Fruit fly (Drosophila melanogaster) whole organism, wandering third instar larva: ENCODE results near the gene galla-2.

Experiments used
- Abd-B ChIP-seq: fragments of >200 bp; optimal IDR thresholded peaks from 2 replicates; lab custom pipeline; 2017; ENCODE audit warnings: missing biosample characterization, missing genetic modification characterization
- CG32264 ChIP-seq: fragments of 200-800 bp; sonication (Bioruptor generic); optimal IDR thresholded peaks from 2 replicates; lab custom pipeline; 2016; ENCODE audit warnings: missing biosample characterization, missing genetic modification characterization
- CG9705 ChIP-seq: fragments of 200-800 bp; sonication (Bioruptor generic); optimal IDR thresholded peaks from 2 replicates; lab custom pipeline; 2018; ENCODE audit warnings: missing biosample characterization, mild to moderate bottlenecking, missing genetic modification characterization
- CrebA ChIP-seq: fragments of 200-800 bp; sonication (Bioruptor generic); optimal IDR thresholded peaks from 2 replicates; lab custom pipeline; 2016; ENCODE audit warnings: missing biosample characterization, mild to moderate bottlenecking, missing genetic modification characterization, borderline replicate concordance
- Dfd ChIP-seq: fragments of >200 bp; optimal IDR thresholded peaks from 2 replicates; lab custom pipeline; 2017; ENCODE audit warnings: missing biosample characterization, missing genetic modification characterization
- Dif ChIP-seq: fragments of 200-275, 200-300 bp; sonication (Bioruptor generic); optimal IDR thresholded peaks from 2 replicates; lab custom pipeline; 2018; ENCODE audit warnings: missing biosample characterization, missing genetic modification characterization; ENCODE audit not compliant: partially characterized antibody
- GATAd ChIP-seq: sonication (Bioruptor generic); optimal IDR thresholded peaks from 2 replicates; lab custom pipeline; 2016; ENCODE audit warnings: missing biosample characterization, missing genetic modification characterization
- HLH106 ChIP-seq: fragments of 200-800 bp; optimal IDR thresholded peaks from 3 replicates; lab custom pipeline; 2019; ENCODE audit warnings: missing biosample characterization, mild to moderate bottlenecking, missing genetic modification characterization, moderate library complexity
- Hnf4 ChIP-seq: fragments of 200-800 bp; sonication (Bioruptor generic); optimal IDR thresholded peaks from 2 replicates; lab custom pipeline; 2016; ENCODE audit warnings: missing biosample characterization, mild to moderate bottlenecking, missing genetic modification characterization
- Hr78 ChIP-seq: fragments of >200 bp; optimal IDR thresholded peaks from 2 replicates; lab custom pipeline; 2017; ENCODE audit warnings: missing biosample characterization, missing genetic modification characterization
- Hr83 ChIP-seq: fragments of 200-300 bp; sonication (Bioruptor generic); optimal IDR thresholded peaks from 2 replicates; lab custom pipeline; 2016; ENCODE audit warnings: missing biosample characterization, mild to moderate bottlenecking, missing genetic modification characterization, moderate library complexity; ENCODE audit not compliant: poor library complexity, severe bottlenecking
- Jra ChIP-seq: sonication (Bioruptor generic); optimal IDR thresholded peaks from 2 replicates; lab custom pipeline; 2016; ENCODE audit warnings: missing biosample characterization, missing genetic modification characterization
- Mio ChIP-seq: sonication (Bioruptor generic); optimal IDR thresholded peaks from 2 replicates; lab custom pipeline; 2016; ENCODE audit warnings: missing biosample characterization, missing genetic modification characterization
- Myc ChIP-seq: fragments of >200 bp; optimal IDR thresholded peaks from 2 replicates; lab custom pipeline; 2017
- N ChIP-seq: fragments of >200 bp; optimal IDR thresholded peaks from 2 replicates; lab custom pipeline; 2018; ENCODE audit warnings: missing biosample characterization, missing external identifiers, missing genetic modification characterization
- OdsH ChIP-seq: fragments of 200-800 bp; sonication (Bioruptor generic); optimal IDR thresholded peaks from 2 replicates; lab custom pipeline; 2016; ENCODE audit warnings: missing biosample characterization, mild to moderate bottlenecking, missing genetic modification characterization
- Rel ChIP-seq, 2 experiments: fragments of 200-800 bp; sonication (Bioruptor generic) in 1 of 2; optimal IDR thresholded peaks; 2 replicates in 1 of 2; 3 replicates in 1 of 2; lab custom pipeline; 2016 to 2019; ENCODE audit warnings: mild to moderate bottlenecking in 2 of 2, missing biosample characterization in 2 of 2, missing genetic modification characterization in 2 of 2, moderate library complexity in 1 of 2
- Sp1 ChIP-seq: fragments of 200-800 bp; sonication (Bioruptor generic); optimal IDR thresholded peaks from 3 replicates; lab custom pipeline; 2019; ENCODE audit warnings: missing biosample characterization, mild to moderate bottlenecking, missing genetic modification characterization, moderate library complexity
- Vsx2 ChIP-seq: fragments of 200-300, 225-300 bp; sonication (Bioruptor generic); optimal IDR thresholded peaks from 2 replicates; lab custom pipeline; 2018; ENCODE audit warnings: missing biosample characterization, missing genetic modification characterization; ENCODE audit not compliant: partially characterized antibody
- br ChIP-seq: fragments of 200-800 bp; sonication (Bioruptor generic); optimal IDR thresholded peaks from 2 replicates; lab custom pipeline; 2016; ENCODE audit warnings: missing biosample characterization, missing genetic modification characterization
- brk ChIP-seq: fragments of 200-800 bp; sonication (Bioruptor generic); optimal IDR thresholded peaks from 2 replicates; lab custom pipeline; 2016; ENCODE audit warnings: missing biosample characterization, mild to moderate bottlenecking, missing genetic modification characterization
- dl ChIP-seq, 2 experiments: fragments of 175-275, 200-275 bp in 1 of 2; fragments of 200-275 bp in 1 of 2; sonication (Bioruptor generic); optimal IDR thresholded peaks; lab custom pipeline; 2018; ENCODE audit warnings: mild to moderate bottlenecking in 2 of 2, missing biosample characterization in 2 of 2, missing genetic modification characterization in 2 of 2, moderate library complexity in 2 of 2; ENCODE audit not compliant: partially characterized antibody in 2 of 2, insufficient read depth in 1 of 2
- dmrt93B ChIP-seq: fragments of 200-800 bp; sonication (Bioruptor generic); optimal IDR thresholded peaks from 2 replicates; lab custom pipeline; 2018; ENCODE audit warnings: missing biosample characterization, mild to moderate bottlenecking, missing genetic modification characterization
- dsf ChIP-seq: sonication (Bioruptor generic); optimal IDR thresholded peaks from 2 replicates; lab custom pipeline; 2016; ENCODE audit warnings: missing biosample characterization, missing genetic modification characterization, borderline replicate concordance
- ey ChIP-seq: fragments of 200-800 bp; sonication (Bioruptor generic); optimal IDR thresholded peaks from 2 replicates; lab custom pipeline; 2016; ENCODE audit warnings: missing biosample characterization, missing genetic modification characterization
- foxo ChIP-seq, 2 experiments: fragments of 200-800 bp; sonication (Bioruptor generic); optimal IDR thresholded peaks; 2 replicates in 1 of 2; 3 replicates in 1 of 2; lab custom pipeline; 2016 to 2017; ENCODE audit warnings: missing biosample characterization in 2 of 2, missing genetic modification characterization in 2 of 2
- fru ChIP-seq: fragments of 200-800 bp; sonication (Bioruptor generic); optimal IDR thresholded peaks from 3 replicates; lab custom pipeline; 2016; ENCODE audit warnings: missing biosample characterization, mild to moderate bottlenecking, missing genetic modification characterization
- h ChIP-seq: fragments of 200-800 bp; sonication (Bioruptor generic); optimal IDR thresholded peaks from 3 replicates; lab custom pipeline; 2016; ENCODE audit warnings: missing biosample characterization, mild to moderate bottlenecking, missing genetic modification characterization
- jim ChIP-seq: fragments of 175-275, 200-325 bp; sonication (Bioruptor generic); optimal IDR thresholded peaks from 2 replicates; lab custom pipeline; 2016; ENCODE audit warnings: missing biosample characterization, mild to moderate bottlenecking, missing genetic modification characterization
- lola ChIP-seq: fragments of >200 bp; optimal IDR thresholded peaks from 2 replicates; lab custom pipeline; 2017; ENCODE audit warnings: missing biosample characterization, missing genetic modification characterization
- pan ChIP-seq: fragments of >200 bp; optimal IDR thresholded peaks from 2 replicates; lab custom pipeline; 2017
- psq ChIP-seq: fragments of 200-800 bp; sonication (Bioruptor generic); optimal IDR thresholded peaks from 3 replicates; lab custom pipeline; 2017; ENCODE audit warnings: missing biosample characterization, mild to moderate bottlenecking, missing genetic modification characterization, moderate library complexity
- rgr ChIP-seq: fragments of 200-800 bp; sonication (Bioruptor generic); optimal IDR thresholded peaks from 3 replicates; lab custom pipeline; 2016; ENCODE audit warnings: missing biosample characterization, mild to moderate bottlenecking, missing genetic modification characterization
- sage ChIP-seq: fragments of 200-800 bp; sonication (Bioruptor generic); optimal IDR thresholded peaks from 2 replicates; lab custom pipeline; 2016; ENCODE audit warnings: missing biosample characterization, mild to moderate bottlenecking, missing genetic modification characterization
- sv ChIP-seq: fragments of 200-800 bp; sonication (Bioruptor generic); optimal IDR thresholded peaks from 3 replicates; lab custom pipeline; 2016; ENCODE audit warnings: missing biosample characterization, missing genetic modification characterization
- tai ChIP-seq: sonication (Bioruptor generic); optimal IDR thresholded peaks from 2 replicates; lab custom pipeline; 2016; ENCODE audit warnings: missing biosample characterization, missing genetic modification characterization
- usp ChIP-seq: fragments of >200 bp; optimal IDR thresholded peaks from 2 replicates; lab custom pipeline; 2017; ENCODE audit warnings: missing biosample characterization, missing genetic modification characterization
- woc ChIP-seq: sonication (Bioruptor generic); optimal IDR thresholded peaks from 2 replicates; lab custom pipeline; 2016; ENCODE audit warnings: missing biosample characterization, mild to moderate bottlenecking, missing genetic modification characterization

The galla-2 gene

DNA sequence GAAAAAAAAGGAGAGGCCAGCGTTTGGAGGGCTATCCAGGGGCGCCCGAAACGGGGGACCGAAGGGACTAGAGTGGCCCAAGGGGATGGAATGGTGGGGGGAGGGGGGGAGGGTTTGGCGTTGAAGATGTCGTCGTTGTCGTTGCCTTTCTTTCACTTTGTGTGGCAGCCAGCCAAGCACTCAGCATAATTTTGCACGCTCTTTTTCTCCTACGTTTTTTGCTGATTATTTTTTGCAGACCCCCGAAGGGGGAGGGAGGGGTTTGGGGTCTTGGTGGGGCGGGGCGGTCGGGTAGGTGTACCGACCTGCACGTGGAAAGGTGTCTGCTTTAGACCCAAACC lies 29.6 kb upstream of the galla-2 start:
- TF ChIP-seq dl (GFP tag; optimal IDR thresholded peaks at IDR 0.05; lab: Kevin White, UChicago; ENCODE audit: insufficient read depth in 1 of 2, partially characterized antibody in 2 of 2) (no peak), N (GFP tag; lab: Kevin White, UChicago) (no peak), psq (GFP tag; lab: Kevin White, UChicago) (peak; percentile 75), HLH106 (tag; lab: Kevin White, UChicago) (no peak), Mio (GFP tag; lab: Kevin White, UChicago) (no peak), foxo (GFP tag; optimal IDR thresholded peaks at IDR 0.05; lab: Kevin White, UChicago) (no peak), Sp1 (GFP tag; lab: Kevin White, UChicago) (peak; percentile 23), Vsx2 (no peak), Dif (GFP tag; lab: Kevin White, UChicago) (no peak), Dfd (GFP tag; lab: Kevin White, UChicago) (peak; percentile 79)

DNA sequence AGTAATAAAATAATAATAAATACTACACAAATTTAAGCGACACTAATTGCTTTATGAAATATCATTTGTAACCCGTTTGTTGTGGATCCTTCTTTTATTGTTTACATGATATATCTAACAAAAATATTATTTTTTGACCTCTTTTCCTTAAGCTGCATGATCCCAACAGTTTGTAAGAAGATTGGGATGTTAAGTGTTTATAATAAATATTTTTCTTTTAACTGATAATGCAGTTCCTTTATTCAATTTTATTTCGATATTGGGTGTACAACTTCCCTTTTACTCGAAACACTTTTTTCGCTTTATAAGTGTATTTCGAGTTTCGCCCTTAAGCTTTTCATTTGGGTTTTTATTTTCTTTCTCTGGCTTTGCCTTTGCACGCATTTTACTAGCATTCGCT lies 29.1 kb upstream of the galla-2 start:
- TF ChIP-seq h (GFP tag; lab: Kevin White, UChicago) (no peak), usp (GFP tag; lab: Kevin White, UChicago) (no peak), CG32264 (GFP tag; lab: Kevin White, UChicago) (no peak), jim (GFP tag; lab: Kevin White, UChicago) (no peak), sv (GFP tag; lab: Kevin White, UChicago) (no peak), psq (GFP tag; lab: Kevin White, UChicago) (no peak), Hr78 (GFP tag; lab: Kevin White, UChicago) (no peak), OdsH (GFP tag; lab: Kevin White, UChicago) (no peak), lola (GFP tag; lab: Kevin White, UChicago) (no peak), ey (no peak)

DNA sequence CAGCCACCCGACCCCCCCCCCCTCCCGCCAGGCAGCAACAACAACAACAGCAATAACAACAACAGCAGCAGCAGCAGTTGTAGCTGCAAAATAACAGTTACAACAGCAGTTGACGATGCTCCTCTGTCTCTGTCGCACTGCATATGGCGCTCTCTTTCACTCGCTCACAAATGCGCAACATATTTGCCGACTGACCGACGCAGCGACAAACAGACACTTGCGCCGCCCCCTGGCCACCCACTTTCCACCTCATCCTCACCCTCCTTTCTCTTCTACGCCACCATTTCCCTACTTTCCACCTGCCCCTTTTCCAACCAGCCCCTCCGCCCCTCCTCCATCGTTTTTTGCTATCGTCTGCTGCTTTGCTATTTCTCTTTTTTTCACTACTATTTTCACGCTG lies 28.7 kb upstream of the galla-2 start:
- TF ChIP-seq foxo (GFP tag; optimal IDR thresholded peaks at IDR 0.05; lab: Kevin White, UChicago) (no peak), tai (GFP tag; lab: Kevin White, UChicago) (no peak), Dfd (GFP tag; lab: Kevin White, UChicago) (peak; percentile 83), Sp1 (GFP tag; lab: Kevin White, UChicago) (no peak), GATAd (GFP tag; lab: Kevin White, UChicago) (no peak), Jra (GFP tag; lab: Kevin White, UChicago) (no peak)

DNA sequence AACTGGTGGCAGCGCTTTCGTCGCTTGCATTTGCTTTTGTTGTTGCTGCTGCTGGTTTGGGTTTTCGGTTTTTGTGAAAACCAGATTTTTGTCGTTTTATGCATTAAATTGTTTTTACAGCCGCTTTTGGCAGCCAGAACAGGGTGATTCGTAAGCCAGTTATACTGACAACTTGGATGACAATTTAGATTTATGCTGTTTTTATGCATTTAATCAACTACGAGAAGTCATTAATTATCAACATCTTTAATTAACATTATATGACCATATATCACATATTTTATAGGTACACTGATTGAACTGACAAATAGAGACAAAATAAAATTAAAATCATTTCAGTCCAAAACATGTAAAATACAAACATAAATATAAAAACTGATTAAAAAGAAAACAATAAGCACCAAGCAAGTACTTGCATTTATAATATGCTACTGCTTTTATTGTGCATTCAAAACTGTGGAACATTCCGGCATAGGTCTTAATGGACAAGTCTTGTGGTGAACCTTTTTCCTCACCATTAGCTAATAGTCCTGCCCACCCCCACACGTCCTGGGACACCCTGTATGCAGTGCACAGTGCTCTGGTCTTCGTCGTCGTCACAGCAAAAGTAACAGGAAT lies 27.8 kb upstream of the galla-2 start:
- TF ChIP-seq foxo (GFP tag; optimal IDR thresholded peaks at IDR 0.05; lab: Kevin White, UChicago) (peak in 1 of 2 experiments; percentile 90), OdsH (GFP tag; lab: Kevin White, UChicago) (peak; percentile 77), Dif (GFP tag; lab: Kevin White, UChicago) (no peak), CG9705 (GFP tag; lab: Kevin White, UChicago) (peak; percentile 79), Myc (lab: Kevin White, UChicago) (no peak), Rel (GFP tag; optimal IDR thresholded peaks at IDR 0.05; lab: Kevin White, UChicago) (no peak), Rel (tag; optimal IDR thresholded peaks at IDR 0.05; lab: Kevin White, UChicago) (no peak), pan (lab: Kevin White, UChicago) (no peak), Jra (GFP tag; lab: Kevin White, UChicago) (peak; percentile 43), Hnf4 (GFP tag; lab: Kevin White, UChicago) (peak; percentile 34), sv (GFP tag; lab: Kevin White, UChicago) (no peak), Mio (GFP tag; lab: Kevin White, UChicago) (no peak), rgr (peak; percentile 79), h (GFP tag; lab: Kevin White, UChicago) (peak; percentile 82), ey (peak; percentile 85), brk (GFP tag; lab: Kevin White, UChicago) (no peak), N (GFP tag; lab: Kevin White, UChicago) (no peak), woc (GFP tag; lab: Kevin White, UChicago) (peak; percentile 67), dsf (GFP tag; lab: Kevin White, UChicago) (no peak), GATAd (GFP tag; lab: Kevin White, UChicago) (no peak), dl (GFP tag; optimal IDR thresholded peaks at IDR 0.05; lab: Kevin White, UChicago; ENCODE audit: insufficient read depth in 1 of 2, partially characterized antibody in 2 of 2) (no peak), usp (GFP tag; lab: Kevin White, UChicago) (no peak), CrebA (no peak), fru (GFP tag; lab: Kevin White, UChicago) (peak; percentile 79), Dfd (GFP tag; lab: Kevin White, UChicago) (no peak), CG32264 (GFP tag; lab: Kevin White, UChicago) (peak; percentile 43), psq (GFP tag; lab: Kevin White, UChicago) (peak; percentile 81), tai (GFP tag; lab: Kevin White, UChicago) (peak; percentile 57), Vsx2 (no peak), Hr78 (GFP tag; lab: Kevin White, UChicago) (no peak), jim (GFP tag; lab: Kevin White, UChicago) (no peak), lola (GFP tag; lab: Kevin White, UChicago) (no peak), Abd-B (GFP tag; lab: Kevin White, UChicago) (no peak), br (peak; percentile 73), sage (GFP tag; lab: Kevin White, UChicago) (peak; percentile 53), Sp1 (GFP tag; lab: Kevin White, UChicago) (peak; percentile 93), HLH106 (tag; lab: Kevin White, UChicago) (peak; percentile 88), Hr83 (no peak), dmrt93B (peak; percentile 87)
